Worm (Caenorhabditis elegans): ENCODE results near the gene max-1.

The max-1 gene

ce11 chrV:13082442-13083126 lies 37.4 kb downstream of the max-1 start, which contains the start of gene C34B4.2 (continued):
- TF ChIP-seq nhr-11 (tag; optimal IDR thresholded peaks at IDR 0.05): peak; percentile 51
- TF ChIP-seq aly-2 (tag; optimal IDR thresholded peaks at IDR 0.05): no peak
- peak; percentile 61 for TF ChIP-seq pha-4 (GFP tag; IDR thresholded peaks at IDR 0.05)
- peak; percentile 85 for TF ChIP-seq pha-4 (tag; optimal IDR thresholded peaks at IDR 0.05)
- TF ChIP-seq unc-62 (GFP tag; optimal IDR thresholded peaks at IDR 0.05 in 1 of 2): peak in 1 of 2 experiments; percentile 93
- no peak for TF ChIP-seq unc-62 (tag; optimal IDR thresholded peaks at IDR 0.05)
- TF ChIP-seq ztf-7 (tag; optimal IDR thresholded peaks at IDR 0.05): peak; percentile 23
- peak; percentile 84 to 99 for TF ChIP-seq hif-1 (tag; optimal IDR thresholded peaks at IDR 0.05)

- TF ChIP-seq jun-1 (tag; optimal IDR thresholded peaks at IDR 0.05) (no peak), nhr-237 (tag; optimal IDR thresholded peaks at IDR 0.05) (no peak), ceh-44 (GFP tag; IDR thresholded peaks at IDR 0.05) (no peak), duxl-1 (tag; optimal IDR thresholded peaks at IDR 0.05; ENCODE audit: poor library complexity) (no peak), ZK546.5 (tag; optimal IDR thresholded peaks at IDR 0.05) (no peak), ceh-28 (tag; optimal IDR thresholded peaks at IDR 0.05) (no peak), lim-7 (GFP tag; IDR thresholded peaks at IDR 0.05) (no peak), ztf-7 (tag; optimal IDR thresholded peaks at IDR 0.05) (no peak), mxl-2 (GFP tag; conservative IDR thresholded peaks at IDR 0.05) (no peak), nhr-48 (tag; optimal IDR thresholded peaks at IDR 0.05) (peak; percentile 90), tag-97 (GFP tag; IDR thresholded peaks at IDR 0.05) (no peak), vab-7 (GFP tag; IDR thresholded peaks at IDR 0.05) (no peak), madf-5 (GFP tag; IDR thresholded peaks at IDR 0.05) (no peak), nhr-10 (tag; optimal IDR thresholded peaks at IDR 0.05) (peak; percentile 31), zfp-2 (tag; optimal IDR thresholded peaks at IDR 0.05) (no peak), lin-29 (GFP tag; IDR thresholded peaks at IDR 0.05) (no peak), arid-1 (GFP tag; conservative IDR thresholded peaks at IDR 0.05) (no peak), snpc-1.2 (GFP tag; IDR thresholded peaks at IDR 0.05) (no peak), saeg-2 (GFP tag; IDR thresholded peaks at IDR 0.05) (no peak), dmd-8 (GFP tag; IDR thresholded peaks at IDR 0.05) (no peak), F49E8.2 (tag; optimal IDR thresholded peaks at IDR 0.05; ENCODE audit: borderline replicate concordance) (no peak), lsy-2 (tag; optimal IDR thresholded peaks at IDR 0.05) (peak; percentile 47 to 51), hlh-30 (tag; optimal IDR thresholded peaks at IDR 0.05; ENCODE audit: insufficient read depth) (peak; percentile 75), hlh-11 (tag; optimal IDR thresholded peaks at IDR 0.05) (peak; percentile 90), nhr-11 (tag; optimal IDR thresholded peaks at IDR 0.05) (peak; percentile 41), mep-1 (tag; optimal IDR thresholded peaks at IDR 0.05) (peak; percentile 71), snpc-4 (tag; optimal IDR thresholded peaks at IDR 0.05) (no peak), lin-15B (tag; optimal IDR thresholded peaks at IDR 0.05) (no peak), php-3 (GFP tag; IDR thresholded peaks at IDR 0.05) (no peak), nhr-28 (tag; optimal IDR thresholded peaks at IDR 0.05) (peak; percentile 81), ctbp-1 (GFP tag; IDR thresholded peaks at IDR 0.05) (no peak), T26A8.4 (GFP tag; IDR thresholded peaks at IDR 0.05) (no peak), cey-2 (tag; optimal IDR thresholded peaks at IDR 0.05; ENCODE audit: borderline replicate concordance, insufficient read depth) (peak; percentile 86), set-16 (GFP tag; IDR thresholded peaks at IDR 0.05) (no peak), Y48G9A.11 (GFP tag; IDR thresholded peaks at IDR 0.05) (no peak), F44E2.7 (GFP tag; IDR thresholded peaks at IDR 0.05) (no peak), mdl-1 (tag; optimal IDR thresholded peaks at IDR 0.05) (peak; percentile 78 to 94), daf-12 (tag; optimal IDR thresholded peaks at IDR 0.05) (no peak), nhr-42 (GFP tag; IDR thresholded peaks at IDR 0.05) (no peak), Y5F2A.4 (GFP tag; optimal IDR thresholded peaks at IDR 0.05) (no peak), unc-39 (tag; optimal IDR thresholded peaks at IDR 0.05) (no peak), lir-3 (tag; optimal IDR thresholded peaks at IDR 0.05) (no peak), ceh-20 (GFP tag; IDR thresholded peaks at IDR 0.05) (no peak; the same call in none of the 2 replicates)
These were observed 38.7 kb downstream of the max-1 start for ce11 chrV:13081197-13081747.
